Fruit fly (Drosophila melanogaster) whole organism, embryonic: ENCODE results near the gene gb.

Experiments used
- C15 ChIP-seq: fragments of 200-800 bp; sonication (Bioruptor generic); IDR thresholded peaks from 3 replicates; pipeline ENCODE4 v1.3.6; 2022; ENCODE audit warnings: missing biosample characterization, missing genetic modification characterization
- CG10147 ChIP-seq: fragments of 200-800 bp; sonication (Bioruptor generic); optimal IDR thresholded peaks from 2 replicates; lab custom pipeline; 2019; ENCODE audit warnings: missing biosample characterization, mild to moderate bottlenecking, missing genetic modification characterization, moderate library complexity
- CG10209 ChIP-seq: fragments of 200-800 bp; sonication (Bioruptor generic); optimal IDR thresholded peaks from 3 replicates; lab custom pipeline; 2017; ENCODE audit warnings: missing biosample characterization, mild to moderate bottlenecking, missing genetic modification characterization, missing genetic modification reagents
- CG1024 ChIP-seq: fragments of 200-800 bp; sonication (Bioruptor generic); IDR thresholded peaks from 2 replicates; pipeline ENCODE4 v1.3.6; 2022; ENCODE audit warnings: missing biosample characterization, missing genetic modification characterization
- CG10267 ChIP-seq: fragments of 200-800 bp; sonication (Bioruptor generic); optimal IDR thresholded peaks from 2 replicates; lab custom pipeline; 2018; ENCODE audit warnings: missing biosample characterization, mild to moderate bottlenecking, missing genetic modification characterization, moderate library complexity
- CG1233 ChIP-seq: fragments of 200-800 bp; sonication (Bioruptor generic); optimal IDR thresholded peaks from 4 replicates; lab custom pipeline; 2018; ENCODE audit warnings: missing biosample characterization, mild to moderate bottlenecking, missing genetic modification characterization
- CG12744 ChIP-seq: fragments of 200-800 bp; sonication (Bioruptor generic); optimal IDR thresholded peaks from 2 replicates; lab custom pipeline; 2016; ENCODE audit warnings: missing biosample characterization, missing genetic modification characterization
- CG13894 ChIP-seq: fragments of 200-800 bp; sonication (Bioruptor generic); optimal IDR thresholded peaks from 3 replicates; lab custom pipeline; 2018; ENCODE audit warnings: missing biosample characterization, mild to moderate bottlenecking, missing genetic modification characterization, moderate library complexity
- CG1529 ChIP-seq: fragments of 200-800 bp; sonication (Bioruptor generic); optimal IDR thresholded peaks from 3 replicates; lab custom pipeline; 2018; ENCODE audit warnings: missing biosample characterization, missing genetic modification characterization
- CG16863 ChIP-seq: fragments of 200-800 bp; sonication (Bioruptor generic); optimal IDR thresholded peaks from 3 replicates; lab custom pipeline; 2016; ENCODE audit warnings: missing biosample characterization, missing genetic modification characterization
- CG17361 ChIP-seq: fragments of 200-800 bp; sonication (Bioruptor generic); IDR thresholded peaks from 3 replicates; pipeline ENCODE4 v1.3.6; 2022; ENCODE audit warnings: missing biosample characterization, missing genetic modification characterization
- CG17612 ChIP-seq: fragments of 200-800 bp; sonication (Bioruptor generic); IDR thresholded peaks from 2 replicates; pipeline ENCODE4 v1.3.6; 2022; ENCODE audit warnings: missing biosample characterization, missing genetic modification characterization
- CG1832 ChIP-seq: fragments of 200-800 bp; sonication (Bioruptor generic); optimal IDR thresholded peaks from 2 replicates; lab custom pipeline; 2017; ENCODE audit warnings: missing biosample characterization, mild to moderate bottlenecking, missing genetic modification characterization, inconsistent platforms
- CG2199 ChIP-seq: fragments of 200-800 bp; sonication (Bioruptor generic); IDR thresholded peaks from 3 replicates; pipeline ENCODE4 v1.3.6; 2022; ENCODE audit warnings: missing biosample characterization, missing genetic modification characterization
- CG6272 ChIP-seq: fragments of 200-800 bp; sonication (Bioruptor generic); IDR thresholded peaks from 2 replicates; pipeline ENCODE4 v1.3.6; 2022; ENCODE audit warnings: missing biosample characterization, missing genetic modification characterization
- CG7271 ChIP-seq: fragments of 200-800 bp; sonication (Bioruptor generic); optimal IDR thresholded peaks from 2 replicates; lab custom pipeline; 2018; ENCODE audit warnings: missing biosample characterization, mild to moderate bottlenecking, missing genetic modification characterization, moderate library complexity
- Dbx ChIP-seq: fragments of 200-800 bp; sonication (Bioruptor generic); IDR thresholded peaks from 3 replicates; pipeline ENCODE4 v1.3.6; 2022; ENCODE audit warnings: missing biosample characterization, missing genetic modification characterization
- Doc2 ChIP-seq: fragments of 200-800 bp; sonication (Bioruptor generic); IDR thresholded peaks from 2 replicates; pipeline ENCODE4 v1.3.6; 2022; ENCODE audit warnings: missing biosample characterization, missing genetic modification characterization
- Ets97D ChIP-seq: fragments of 200-800 bp; sonication (Bioruptor generic); optimal IDR thresholded peaks from 3 replicates; lab custom pipeline; 2016; ENCODE audit warnings: missing biosample characterization, missing genetic modification characterization
- H15 ChIP-seq: fragments of 200-800 bp; sonication (Bioruptor generic); IDR thresholded peaks from 3 replicates; pipeline ENCODE4 v1.3.6; 2022; ENCODE audit warnings: missing biosample characterization, missing genetic modification characterization
- Lpt ChIP-seq: fragments of >200 bp; optimal IDR thresholded peaks from 2 replicates; lab custom pipeline; 2018; ENCODE audit warnings: missing biosample characterization, missing genetic modification characterization
- MESR4 ChIP-seq: fragments of 200-800 bp; sonication (Bioruptor generic); optimal IDR thresholded peaks from 2 replicates; lab custom pipeline; 2018; ENCODE audit warnings: missing biosample characterization, mild to moderate bottlenecking, missing genetic modification characterization, moderate library complexity
- Myb ChIP-seq: fragments of 200-800 bp; sonication (Bioruptor generic); optimal IDR thresholded peaks from 2 replicates; lab custom pipeline; 2016; ENCODE audit warnings: missing biosample characterization, missing genetic modification characterization
- NK7.1 ChIP-seq: fragments of 200-800 bp; sonication (Bioruptor generic); optimal IDR thresholded peaks from 3 replicates; lab custom pipeline; 2016; ENCODE audit warnings: missing biosample characterization, missing genetic modification characterization
- Optix ChIP-seq: fragments of 200-800 bp; sonication (Bioruptor generic); IDR thresholded peaks from 3 replicates; pipeline ENCODE4 v1.3.6; 2022; ENCODE audit warnings: missing biosample characterization, missing genetic modification characterization
- Side ChIP-seq: fragments of 200-800 bp; sonication (Bioruptor generic); optimal IDR thresholded peaks from 2 replicates; lab custom pipeline; 2016; ENCODE audit warnings: missing biosample characterization, missing genetic modification characterization
- bab2 ChIP-seq: fragments of 200-800 bp; sonication (Bioruptor generic); optimal IDR thresholded peaks from 2 replicates; lab custom pipeline; 2016; ENCODE audit warnings: missing biosample characterization, missing genetic modification characterization
- bcd ChIP-seq: fragments of 200-800 bp; sonication (Bioruptor generic); optimal IDR thresholded peaks from 2 replicates; lab custom pipeline; 2017; ENCODE audit warnings: missing biosample characterization, mild to moderate bottlenecking, missing genetic modification characterization
- bowl ChIP-seq: fragments of 200-800 bp; sonication (Bioruptor generic); IDR thresholded peaks from 2 replicates; pipeline ENCODE4 v1.3.6; 2022; ENCODE audit warnings: missing biosample characterization, missing genetic modification characterization
- caup ChIP-seq: fragments of 200-800 bp; sonication (Bioruptor generic); optimal IDR thresholded peaks from 3 replicates; lab custom pipeline; 2017; ENCODE audit warnings: missing biosample characterization, mild to moderate bottlenecking, missing genetic modification characterization, moderate library complexity; ENCODE audit not compliant: severe bottlenecking
- ci ChIP-seq: fragments of 200-800 bp; sonication (Bioruptor generic); IDR thresholded peaks from 3 replicates; pipeline ENCODE4 v1.3.6; 2022; ENCODE audit warnings: missing biosample characterization, missing genetic modification characterization
- croc ChIP-seq: fragments of 200-800 bp; sonication (Bioruptor generic); conservative IDR thresholded peaks from 3 replicates; pipeline ENCODE4 v1.3.6; 2022; ENCODE audit warnings: missing biosample characterization, missing genetic modification characterization
- dmrt99B ChIP-seq: fragments of 200-800 bp; sonication (Bioruptor generic); optimal IDR thresholded peaks from 2 replicates; lab custom pipeline; 2018; ENCODE audit warnings: missing biosample characterization, mild to moderate bottlenecking, missing genetic modification characterization, moderate library complexity
- fd96Cb ChIP-seq: fragments of 200-800 bp; sonication (Bioruptor generic); optimal IDR thresholded peaks from 2 replicates; lab custom pipeline; 2018; ENCODE audit warnings: missing biosample characterization, mild to moderate bottlenecking, missing genetic modification characterization, moderate library complexity
- gro ChIP-seq: fragments of 200-800 bp; sonication (Bioruptor generic); optimal IDR thresholded peaks from 2 replicates; lab custom pipeline; 2016; ENCODE audit warnings: missing biosample characterization, missing genetic modification characterization
- hb ChIP-seq: fragments of 200-800 bp; sonication (Bioruptor generic); IDR thresholded peaks from 3 replicates; pipeline ENCODE4 v1.3.6; 2022; ENCODE audit warnings: missing biosample characterization, missing genetic modification characterization; ENCODE audit not compliant: partially characterized antibody
- insv ChIP-seq, 2 experiments: fragments of 200-800 bp; sonication (Bioruptor generic); optimal IDR thresholded peaks; 3 replicates each; lab custom pipeline; 2016 to 2018; ENCODE audit warnings: missing biosample characterization in 2 of 2, missing genetic modification characterization in 2 of 2
- kay ChIP-seq: fragments of 200-800 bp; sonication (Bioruptor generic); optimal IDR thresholded peaks from 2 replicates; lab custom pipeline; 2016; ENCODE audit warnings: missing biosample characterization, missing genetic modification characterization
- lola ChIP-seq, 3 experiments: fragments of >200 bp in 2 of 3; fragments of 200-800 bp in 1 of 3; sonication (Bioruptor generic) in 1 of 3; optimal IDR thresholded peaks; 2 replicates each; lab custom pipeline; 2017 to 2019; ENCODE audit warnings: missing biosample characterization in 3 of 3, missing genetic modification characterization in 3 of 3, mild to moderate bottlenecking in 1 of 3, moderate library complexity in 1 of 3
- pita ChIP-seq: fragments of 200-800 bp; sonication (Bioruptor generic); optimal IDR thresholded peaks from 2 replicates; lab custom pipeline; 2017; ENCODE audit warnings: missing biosample characterization, mild to moderate bottlenecking, missing genetic modification characterization
- pros ChIP-seq: fragments of 200-800 bp; sonication (Bioruptor generic); optimal IDR thresholded peaks from 3 replicates; lab custom pipeline; 2019; ENCODE audit warnings: missing biosample characterization, mild to moderate bottlenecking, missing genetic modification characterization, moderate library complexity
- rib ChIP-seq: fragments of 200-800 bp; sonication (Bioruptor generic); IDR thresholded peaks from 2 replicates; pipeline ENCODE4 v1.3.6; 2022; ENCODE audit warnings: missing biosample characterization, missing genetic modification characterization
- ro ChIP-seq: fragments of 200-800 bp; sonication (Bioruptor generic); IDR thresholded peaks from 2 replicates; pipeline ENCODE4 v1.3.6; 2022; ENCODE audit warnings: missing biosample characterization, missing genetic modification characterization
- schlank ChIP-seq: fragments of 200-800 bp; sonication (Bioruptor generic); optimal IDR thresholded peaks from 2 replicates; lab custom pipeline; 2018; ENCODE audit warnings: missing biosample characterization, mild to moderate bottlenecking, missing genetic modification characterization
- sens ChIP-seq: fragments of 200-800 bp; sonication (Bioruptor generic); peaks from one replicate; lab custom pipeline; 2016; ENCODE audit warnings: missing biosample characterization, missing genetic modification characterization
- so ChIP-seq: fragments of 200-800 bp; sonication (Bioruptor generic); IDR thresholded peaks from 3 replicates; pipeline ENCODE4 v1.3.6; 2022; ENCODE audit warnings: missing biosample characterization, missing genetic modification characterization
- ssp ChIP-seq: fragments of 200-800 bp; sonication (Bioruptor generic); IDR thresholded peaks from 2 replicates; pipeline ENCODE4 v1.3.6; 2022; ENCODE audit warnings: missing biosample characterization, missing genetic modification characterization
- z ChIP-seq: fragments of 200-800 bp; sonication (Bioruptor generic); IDR thresholded peaks from 3 replicates; pipeline ENCODE4 v1.3.6; 2022; ENCODE audit warnings: missing biosample characterization, missing genetic modification characterization
- zfh1 ChIP-seq: fragments of 200-800 bp; sonication (Bioruptor generic); IDR thresholded peaks from 3 replicates; pipeline ENCODE4 v1.3.6; 2022; ENCODE audit warnings: missing biosample characterization, missing genetic modification characterization

gb gene

dm6 chr3R:27111784-27112602 is at the start of gene gb, which contains the start of gene CG5815 (continued):
- TF ChIP-seq Side (GFP tag; lab: Kevin White, UChicago) (peak; percentile 50), rib (GFP tag; lab: Robert Waterston, UW) (peak; percentile 83), Lpt (GFP tag; lab: Kevin White, UChicago) (no peak), CG1529 (peak; percentile 73), schlank (peak; percentile 72), CG13894 (tag; lab: Kevin White, UChicago) (no peak), H15 (peak; percentile 86), bab2 (GFP tag; lab: Kevin White, UChicago) (peak; percentile 85), gro (GFP tag; lab: Kevin White, UChicago) (peak; percentile 88), dmrt99B (tag; lab: Kevin White, UChicago) (no peak), ro (GFP tag; lab: Robert Waterston, UW) (peak; percentile 55), lola (GFP tag; optimal IDR thresholded peaks at IDR 0.05; lab: Kevin White, UChicago) (peak in 1 of 3 experiments; percentile 84), CG12744 (GFP tag; lab: Kevin White, UChicago) (peak; percentile 75), CG6272 (peak; percentile 85), Doc2 (GFP tag; lab: Robert Waterston, UW) (no peak), CG16863 (GFP tag; lab: Kevin White, UChicago) (peak; percentile 77), CG1832 (GFP tag; lab: Kevin White, UChicago) (peak; percentile 77), insv (GFP tag; optimal IDR thresholded peaks at IDR 0.05; lab: Kevin White, UChicago) (peak in 1 of 2 experiments; percentile 65), CG10147 (peak; percentile 90), Dbx (peak; percentile 95), CG17361 (GFP tag; lab: Robert Waterston, UW) (peak; percentile 94), bcd (GFP tag; lab: Kevin White, UChicago) (peak; percentile 91), pros (GFP tag; lab: Kevin White, UChicago) (no peak), caup (GFP tag; lab: Kevin White, UChicago) (peak; percentile 93), zfh1 (GFP tag; lab: Robert Waterston, UW) (peak; percentile 93), CG10267 (peak; percentile 82), NK7.1 (peak; percentile 70), C15 (GFP tag; lab: Robert Waterston, UW) (peak; percentile 75; the same call in 2 of the 3 replicates), CG10209 (GFP tag; lab: Kevin White, UChicago) (peak; percentile 89), croc (peak; percentile 79), CG2199 (peak; percentile 25; the same call in 1 of the 3 replicates), Ets97D (peak; percentile 78), pita (GFP tag; lab: Kevin White, UChicago) (no peak), fd96Cb (tag; lab: Kevin White, UChicago) (peak; percentile 89), ssp (GFP tag; lab: Robert Waterston, UW) (peak; percentile 83), CG1024 (GFP tag; lab: Robert Waterston, UW) (peak; percentile 70; the same call in 1 of the 2 replicates), CG17612 (GFP tag; lab: Robert Waterston, UW) (peak; percentile 63; the same call in 1 of the 2 replicates), so (peak; percentile 79; the same call in 2 of the 3 replicates), MESR4 (GFP tag; lab: Kevin White, UChicago) (peak; percentile 41), CG7271 (peak; percentile 25), hb (GFP tag; lab: Robert Waterston, UW) (peak; percentile 93), ci (GFP tag; lab: Robert Waterston, UW) (peak; percentile 91), Myb (GFP tag; lab: Kevin White, UChicago) (peak; percentile 51), bowl (peak; percentile 73), kay (GFP tag; lab: Kevin White, UChicago) (peak; percentile 80), Optix (GFP tag; lab: Robert Waterston, UW) (peak; percentile 90), sens (GFP tag; lab: Kevin White, UChicago) (peak; percentile 97), z (GFP tag; lab: Robert Waterston, UW) (no peak; the same call in 1 of the 3 replicates), CG1233 (GFP tag; lab: Kevin White, UChicago) (peak; percentile 85)
